Worm (Caenorhabditis elegans) whole organism, L4/young adult: ENCODE measurements around the gene T05H4.3.

ENCODE experiments used
- W03F9.2 ChIP-seq: fragments of 150-350 bp; optimal IDR thresholded peaks from 2 replicates; lab custom pipeline; 2014; ENCODE audit warnings: missing biosample characterization, missing genetic modification characterization
- dao-5 ChIP-seq: sonication (generic microtip); optimal IDR thresholded peaks from 2 replicates; lab custom pipeline; 2016; ENCODE audit warnings: missing genotype, missing genetic modification characterization, moderate library complexity, missing compliant biosample characterization
- him-1 ChIP-seq: sonication (generic microtip); optimal IDR thresholded peaks from 2 replicates; lab custom pipeline; 2016; ENCODE audit warnings: missing genotype, missing genetic modification reagents, missing genetic modification characterization, missing compliant biosample characterization

DNA sequence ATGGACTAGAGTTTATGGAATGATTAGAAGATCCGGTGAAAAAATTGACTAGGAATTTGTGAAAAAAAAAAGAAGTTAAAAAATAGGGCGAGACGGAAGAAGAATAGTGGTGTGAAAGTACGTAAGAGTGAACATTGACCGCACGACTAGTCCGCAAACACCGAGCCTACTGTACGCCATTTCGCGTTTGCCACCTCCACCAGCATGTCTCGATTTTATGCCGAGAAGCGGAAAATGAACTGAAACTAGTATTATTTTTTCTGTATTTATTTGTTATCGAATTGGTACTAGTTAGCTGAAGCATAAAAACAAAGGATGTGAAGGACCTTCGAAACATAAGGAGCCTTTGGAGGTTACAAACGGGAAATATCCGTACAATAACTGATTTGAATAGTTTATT, 14.7 kb upstream of the T05H4.3 start:
- TF ChIP-seq dao-5, result no peak
- TF ChIP-seq him-1 (tag; lab: Kevin White, UChicago), result no peak
- TF ChIP-seq W03F9.2 (tag; lab: Kevin White, UChicago), result peak; percentile 38
